Fruit fly (Drosophila melanogaster) whole organism, embryonic: ENCODE measurements around the gene St2.
A peak's percentile ranks its signal among the peaks of the same experiment; 100 is the strongest.

Experiments
- CG11085 ChIP-seq: fragments of 200-800 bp; sonication (Bioruptor generic); IDR thresholded peaks from 2 replicates; pipeline ENCODE4 v1.3.6; 2022; ENCODE audit warnings: missing biosample characterization, missing genetic modification characterization
- CG1233 ChIP-seq: fragments of 200-800 bp; sonication (Bioruptor generic); optimal IDR thresholded peaks from 4 replicates; lab custom pipeline; 2018; ENCODE audit warnings: missing biosample characterization, mild to moderate bottlenecking, missing genetic modification characterization
- CG14667 ChIP-seq: fragments of 200-800 bp; sonication (Bioruptor generic); IDR thresholded peaks from 2 replicates; pipeline ENCODE4 v1.3.6; 2022; ENCODE audit warnings: missing biosample characterization, missing genetic modification characterization
- CG15514 ChIP-seq: fragments of 200-800 bp; sonication (Bioruptor generic); optimal IDR thresholded peaks from 3 replicates; lab custom pipeline; 2017; ENCODE audit warnings: missing biosample characterization, missing genetic modification characterization, mild to moderate bottlenecking, moderate library complexity, missing genetic modification reagents
- CG15696 ChIP-seq: fragments of 200-800 bp; sonication (Bioruptor generic); optimal IDR thresholded peaks from 2 replicates; lab custom pipeline; 2019; ENCODE audit warnings: missing biosample characterization, mild to moderate bottlenecking, missing genetic modification characterization, moderate library complexity
- CG17568 ChIP-seq: fragments of 200-800 bp; sonication (Bioruptor generic); optimal IDR thresholded peaks from 2 replicates; lab custom pipeline; 2018; ENCODE audit warnings: missing biosample characterization, mild to moderate bottlenecking, missing genetic modification characterization, moderate library complexity
- CG17612 ChIP-seq: fragments of 200-800 bp; sonication (Bioruptor generic); IDR thresholded peaks from 2 replicates; pipeline ENCODE4 v1.3.6; 2022; ENCODE audit warnings: missing biosample characterization, missing genetic modification characterization
- CG18599 ChIP-seq: fragments of 200-800 bp; sonication (Bioruptor generic); optimal IDR thresholded peaks from 3 replicates; lab custom pipeline; 2017; ENCODE audit warnings: missing biosample characterization, missing genetic modification characterization, mild to moderate bottlenecking, moderate library complexity, missing genetic modification reagents
- CG2202 ChIP-seq: fragments of 200-800 bp; sonication (Bioruptor generic); optimal IDR thresholded peaks from 2 replicates; lab custom pipeline; 2018; ENCODE audit warnings: missing biosample characterization, mild to moderate bottlenecking, missing genetic modification characterization
- CG3407 ChIP-seq: fragments of 200-800 bp; sonication (Bioruptor generic); optimal IDR thresholded peaks from 2 replicates; lab custom pipeline; 2018; ENCODE audit warnings: missing biosample characterization, mild to moderate bottlenecking, missing genetic modification characterization
- CG4282 ChIP-seq: fragments of 200-800 bp; sonication (Bioruptor generic); optimal IDR thresholded peaks from 2 replicates; lab custom pipeline; 2016; ENCODE audit warnings: missing biosample characterization, missing genetic modification characterization
- CG4730 ChIP-seq: fragments of 200-800 bp; sonication (Bioruptor generic); IDR thresholded peaks from 2 replicates; pipeline ENCODE4 v1.3.6; 2022; ENCODE audit warnings: missing biosample characterization, missing genetic modification characterization
- CG5180 ChIP-seq: fragments of 200-800 bp; sonication (Bioruptor generic); optimal IDR thresholded peaks from 3 replicates; lab custom pipeline; 2017; ENCODE audit warnings: missing biosample characterization, missing genetic modification characterization, mild to moderate bottlenecking, moderate library complexity, missing genetic modification reagents
- CG8281 ChIP-seq: fragments of 200-800 bp; sonication (Bioruptor generic); optimal IDR thresholded peaks from 2 replicates; lab custom pipeline; 2018; ENCODE audit warnings: missing biosample characterization, mild to moderate bottlenecking, missing genetic modification characterization, moderate library complexity
- CG8290 ChIP-seq, 3 experiments: fragments of 200-800 bp; sonication (Bioruptor generic); optimal IDR thresholded peaks; 2 replicates each; lab custom pipeline; 2016 to 2019; ENCODE audit warnings: missing biosample characterization in 3 of 3, missing genetic modification characterization in 3 of 3, mild to moderate bottlenecking in 2 of 3, moderate library complexity in 1 of 3
- CG9932 ChIP-seq: fragments of 200-800 bp; sonication (Bioruptor generic); IDR thresholded peaks from 2 replicates; pipeline ENCODE4 v1.3.6; 2022; ENCODE audit warnings: missing biosample characterization, missing genetic modification characterization
- Dad ChIP-seq: fragments of 200-800 bp; sonication (Bioruptor generic); optimal IDR thresholded peaks from 3 replicates; lab custom pipeline; 2016; ENCODE audit warnings: missing biosample characterization, missing genetic modification characterization
- Dfd ChIP-seq, 2 experiments: fragments of >200 bp; optimal IDR thresholded peaks; 2 replicates each; lab custom pipeline; 2017; ENCODE audit warnings: missing biosample characterization in 2 of 2, missing genetic modification characterization in 2 of 2
- Dref ChIP-seq: fragments of 200-800 bp; sonication (Bioruptor generic); IDR thresholded peaks from 2 replicates; pipeline ENCODE4 v1.3.6; 2022; ENCODE audit warnings: missing biosample characterization, missing genetic modification characterization
- HLH54F ChIP-seq: fragments of 200-800 bp; sonication (Bioruptor generic); optimal IDR thresholded peaks from 3 replicates; lab custom pipeline; 2016; ENCODE audit warnings: missing biosample characterization, missing genetic modification characterization
- HmgD ChIP-seq: fragments of 200-800 bp; sonication (Bioruptor generic); optimal IDR thresholded peaks from 3 replicates; lab custom pipeline; 2016; ENCODE audit warnings: missing biosample characterization, missing genetic modification characterization
- Lhr ChIP-seq: fragments of 200-800 bp; sonication (Bioruptor generic); optimal IDR thresholded peaks from 3 replicates; lab custom pipeline; 2017; ENCODE audit warnings: mild to moderate bottlenecking, missing biosample characterization, missing genetic modification reagents, missing genetic modification characterization
- NfI ChIP-seq: fragments of 200-800 bp; sonication (Bioruptor generic); optimal IDR thresholded peaks from 3 replicates; lab custom pipeline; 2018; ENCODE audit warnings: missing biosample characterization, mild to moderate bottlenecking, missing genetic modification characterization, moderate library complexity
- Poxn ChIP-seq: fragments of 200-800 bp; sonication (Bioruptor generic); IDR thresholded peaks from 2 replicates; pipeline ENCODE4 v1.3.6; 2022; ENCODE audit warnings: missing biosample characterization, missing genetic modification characterization
- Sin3A ChIP-seq: fragments of >200 bp; optimal IDR thresholded peaks from 2 replicates; lab custom pipeline; 2018
- Stat92E ChIP-seq, 3 experiments: fragments of >200 bp in 2 of 3; fragments of 200-800 bp in 1 of 3; sonication (Bioruptor generic) in 1 of 3; optimal IDR thresholded peaks; 2 replicates each; lab custom pipeline; 2017 to 2019; ENCODE audit warnings: missing biosample characterization in 3 of 3, missing genetic modification characterization in 3 of 3, mild to moderate bottlenecking in 1 of 3, moderate library complexity in 1 of 3
- TFAM ChIP-seq: fragments of 200-800 bp; sonication (Bioruptor generic); optimal IDR thresholded peaks from 2 replicates; lab custom pipeline; 2017; ENCODE audit warnings: missing biosample characterization, missing genetic modification characterization, inconsistent platforms
- al ChIP-seq: fragments of 200-800 bp; sonication (Bioruptor generic); IDR thresholded peaks from 2 replicates; pipeline ENCODE4 v1.3.6; 2022; ENCODE audit warnings: missing biosample characterization, missing genetic modification characterization
- bbx ChIP-seq: fragments of 200-800 bp; sonication (Bioruptor generic); IDR thresholded peaks from 2 replicates; pipeline ENCODE4 v1.3.6; 2022; ENCODE audit warnings: missing biosample characterization, missing genetic modification characterization; ENCODE audit not compliant: partially characterized antibody
- btn ChIP-seq: fragments of 200-800 bp; sonication (Bioruptor generic); optimal IDR thresholded peaks from 2 replicates; lab custom pipeline; 2016; ENCODE audit warnings: missing biosample characterization, missing genetic modification characterization
- cad ChIP-seq: fragments of >200 bp; optimal IDR thresholded peaks from 2 replicates; lab custom pipeline; 2017; ENCODE audit warnings: missing biosample characterization, missing genetic modification characterization
- cato ChIP-seq: fragments of 200-800 bp; sonication (Bioruptor generic); optimal IDR thresholded peaks from 2 replicates; lab custom pipeline; 2016; ENCODE audit warnings: missing biosample characterization, missing genetic modification characterization, borderline replicate concordance
- corto ChIP-seq: fragments of 200-800 bp; sonication (Bioruptor generic); optimal IDR thresholded peaks from 2 replicates; lab custom pipeline; 2016; ENCODE audit warnings: missing biosample characterization, mild to moderate bottlenecking, missing genetic modification characterization, moderate library complexity
- dan ChIP-seq: fragments of 200-800 bp; sonication (Bioruptor generic); IDR thresholded peaks from 2 replicates; pipeline ENCODE4 v1.3.6; 2022; ENCODE audit warnings: missing biosample characterization, missing genetic modification characterization
- dmrt11E ChIP-seq: fragments of 200-800 bp; sonication (Bioruptor generic); optimal IDR thresholded peaks from 3 replicates; lab custom pipeline; 2018; ENCODE audit warnings: missing biosample characterization, mild to moderate bottlenecking, missing genetic modification characterization, moderate library complexity
- gcm2 ChIP-seq: fragments of 200-800 bp; sonication (Bioruptor generic); optimal IDR thresholded peaks from 2 replicates; lab custom pipeline; 2016; ENCODE audit warnings: missing biosample characterization, missing genetic modification characterization
- gsb ChIP-seq: fragments of 200-800 bp; sonication (Bioruptor generic); IDR thresholded peaks from 2 replicates; pipeline ENCODE4 v1.3.6; 2022; ENCODE audit warnings: missing biosample characterization, missing genetic modification characterization
- gsb-n ChIP-seq: fragments of 200-800 bp; sonication (Bioruptor generic); optimal IDR thresholded peaks from 3 replicates; lab custom pipeline; 2018; ENCODE audit warnings: missing biosample characterization, mild to moderate bottlenecking, missing genetic modification characterization
- her ChIP-seq: fragments of 200-800 bp; sonication (Bioruptor generic); optimal IDR thresholded peaks from 2 replicates; lab custom pipeline; 2016; ENCODE audit warnings: missing biosample characterization, missing genetic modification characterization
- kni ChIP-seq: fragments of 200-800 bp; sonication (Bioruptor generic); optimal IDR thresholded peaks from 3 replicates; lab custom pipeline; 2017; ENCODE audit warnings: mild to moderate bottlenecking, missing biosample characterization, missing genetic modification reagents, missing genetic modification characterization
- lola ChIP-seq, 3 experiments: fragments of >200 bp in 2 of 3; fragments of 200-800 bp in 1 of 3; sonication (Bioruptor generic) in 1 of 3; optimal IDR thresholded peaks; 2 replicates each; lab custom pipeline; 2017 to 2019; ENCODE audit warnings: missing biosample characterization in 3 of 3, missing genetic modification characterization in 3 of 3, mild to moderate bottlenecking in 1 of 3, moderate library complexity in 1 of 3
- onecut ChIP-seq: fragments of 200-800 bp; sonication (Bioruptor generic); IDR thresholded peaks from 2 replicates; pipeline ENCODE4 v1.3.6; 2022; ENCODE audit warnings: missing biosample characterization, missing genetic modification characterization
- org-1 ChIP-seq: fragments of 200-800 bp; sonication (Bioruptor generic); optimal IDR thresholded peaks from 2 replicates; lab custom pipeline; 2017; ENCODE audit warnings: missing biosample characterization, missing genetic modification characterization
- pnt ChIP-seq: fragments of 200-800 bp; sonication (Bioruptor generic); optimal IDR thresholded peaks from 3 replicates; lab custom pipeline; 2016; ENCODE audit warnings: missing biosample characterization, missing genetic modification characterization
- psq ChIP-seq: fragments of 200-800 bp; sonication (Bioruptor generic); optimal IDR thresholded peaks from 2 replicates; lab custom pipeline; 2017; ENCODE audit warnings: missing biosample characterization, missing genetic modification characterization
- ro ChIP-seq: fragments of 200-800 bp; sonication (Bioruptor generic); IDR thresholded peaks from 2 replicates; pipeline ENCODE4 v1.3.6; 2022; ENCODE audit warnings: missing biosample characterization, missing genetic modification characterization
- ssp ChIP-seq: fragments of 200-800 bp; sonication (Bioruptor generic); IDR thresholded peaks from 2 replicates; pipeline ENCODE4 v1.3.6; 2022; ENCODE audit warnings: missing biosample characterization, missing genetic modification characterization
- stwl ChIP-seq: fragments of 200-800 bp; sonication (Bioruptor generic); optimal IDR thresholded peaks from 3 replicates; lab custom pipeline; 2018; ENCODE audit warnings: missing biosample characterization, mild to moderate bottlenecking, missing genetic modification characterization, moderate library complexity
- tup ChIP-seq: fragments of 200-800 bp; sonication (Bioruptor generic); optimal IDR thresholded peaks from 2 replicates; lab custom pipeline; 2016; ENCODE audit warnings: missing biosample characterization, mild to moderate bottlenecking, missing genetic modification characterization, moderate library complexity
- zen ChIP-seq: fragments of 200-800 bp; sonication (Bioruptor generic); optimal IDR thresholded peaks from 3 replicates; lab custom pipeline; 2018; ENCODE audit warnings: missing biosample characterization, mild to moderate bottlenecking, missing genetic modification characterization, moderate library complexity

Gene St2

DNA sequence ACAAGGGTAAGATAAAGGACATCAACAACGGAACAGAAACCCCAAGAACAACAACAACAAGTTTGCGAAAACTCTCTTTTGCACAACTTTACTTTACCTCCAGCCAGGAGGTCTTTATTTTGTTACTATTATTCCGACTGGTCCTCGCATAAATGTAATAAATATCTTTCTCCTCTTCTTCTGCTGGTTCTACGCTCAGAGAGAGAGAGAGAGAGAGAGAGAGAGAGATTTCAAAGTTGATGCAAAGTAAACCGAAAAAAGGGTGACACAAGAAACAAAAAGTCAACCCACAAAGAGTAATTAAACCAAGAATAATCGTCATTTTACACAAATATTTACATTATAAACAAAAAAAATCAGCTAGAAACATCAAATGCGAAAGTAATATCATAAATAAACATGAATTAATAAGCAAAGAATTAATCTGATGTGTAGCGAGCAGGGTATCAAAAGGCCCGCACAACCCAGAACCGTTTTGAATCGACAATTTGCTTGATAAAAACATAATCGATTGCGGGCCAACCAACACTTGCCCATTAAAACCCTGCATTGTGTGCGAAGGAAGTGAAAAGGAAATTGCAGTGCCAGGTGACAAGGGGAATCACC is 21.5 kb upstream of the St2 start (continued):
- TF ChIP-seq ssp (GFP tag; lab: Robert Waterston, UW) (no peak), CG14667 (GFP tag; lab: Robert Waterston, UW) (no peak), CG4282 (no peak), CG1233 (GFP tag; lab: Kevin White, UChicago) (no peak), cato (GFP tag; lab: Kevin White, UChicago) (no peak), pnt (no peak), corto (GFP tag; lab: Kevin White, UChicago) (no peak), her (no peak), CG15696 (tag; lab: Kevin White, UChicago) (no peak), CG2202 (no peak), gsb-n (tag; lab: Kevin White, UChicago) (peak; percentile 0), HLH54F (GFP tag; lab: Kevin White, UChicago) (no peak), Sin3A (lab: Kevin White, UChicago) (no peak), org-1 (GFP tag; lab: Kevin White, UChicago) (no peak), CG17612 (GFP tag; lab: Robert Waterston, UW) (no peak), Dfd (GFP tag; optimal IDR thresholded peaks at IDR 0.05; lab: Kevin White, UChicago) (no peak), psq (GFP tag; lab: Kevin White, UChicago) (no peak), kni (no peak), CG18599 (GFP tag; lab: Kevin White, UChicago) (peak; percentile 7), CG11085 (GFP tag; lab: Robert Waterston, UW) (no peak), CG8290 (GFP tag; optimal IDR thresholded peaks at IDR 0.05; lab: Kevin White, UChicago) (no peak), CG8290 (tag; optimal IDR thresholded peaks at IDR 0.05; lab: Kevin White, UChicago) (no peak), CG15514 (GFP tag; lab: Kevin White, UChicago) (peak; percentile 2), CG4730 (no peak), Dad (no peak), CG17568 (GFP tag; lab: Kevin White, UChicago) (peak; percentile 24), Lhr (GFP tag; lab: Kevin White, UChicago) (no peak), CG3407 (GFP tag; lab: Kevin White, UChicago) (peak; percentile 20), gcm2 (GFP tag; lab: Kevin White, UChicago) (no peak), NfI (GFP tag; lab: Kevin White, UChicago) (no peak), Poxn (GFP tag; lab: Robert Waterston, UW) (no peak), btn (no peak), HmgD (no peak), dan (GFP tag; lab: Robert Waterston, UW) (no peak), al (GFP tag; lab: Robert Waterston, UW) (no peak), zen (tag; lab: Kevin White, UChicago) (no peak), gsb (GFP tag; lab: Robert Waterston, UW) (no peak), CG5180 (GFP tag; lab: Kevin White, UChicago) (no peak), onecut (GFP tag; lab: Robert Waterston, UW) (no peak), lola (GFP tag; optimal IDR thresholded peaks at IDR 0.05; lab: Kevin White, UChicago) (no peak), bbx (GFP tag; lab: Robert Waterston, UW) (no peak), Dref (GFP tag; lab: Robert Waterston, UW) (no peak), CG8281 (no peak), Stat92E (GFP tag; optimal IDR thresholded peaks at IDR 0.05; lab: Kevin White, UChicago) (no peak), dmrt11E (peak; percentile 37), tup (GFP tag; lab: Kevin White, UChicago) (no peak), TFAM (GFP tag; lab: Kevin White, UChicago) (no peak), stwl (tag; lab: Kevin White, UChicago) (no peak), cad (GFP tag; lab: Kevin White, UChicago) (no peak), ro (GFP tag; lab: Robert Waterston, UW) (no peak), CG9932 (GFP tag; lab: Robert Waterston, UW) (no peak)
